Fruit fly (Drosophila melanogaster) whole organism, prepupa: ENCODE data around the gene Cdc50.

Experiments used
- Blimp-1 ChIP-seq: fragments of 200-800 bp; sonication (Bioruptor generic); optimal IDR thresholded peaks from 3 replicates; lab custom pipeline; 2017; ENCODE audit warnings: missing biosample characterization, missing genetic modification characterization, mild to moderate bottlenecking, moderate library complexity, missing genetic modification reagents
- CG10631 ChIP-seq: fragments of 200-800 bp; sonication (Bioruptor generic); optimal IDR thresholded peaks from 2 replicates; lab custom pipeline; 2016; ENCODE audit warnings: missing biosample characterization, missing genetic modification characterization
- CG11294 ChIP-seq: fragments of 200-800 bp; sonication (Bioruptor generic); IDR thresholded peaks from 2 replicates; pipeline ENCODE4 v1.3.6; 2022; ENCODE audit warnings: missing biosample characterization, missing genetic modification characterization
- CG11762 ChIP-seq: fragments of 200-800 bp; sonication (Bioruptor generic); optimal IDR thresholded peaks from 3 replicates; lab custom pipeline; 2016; ENCODE audit warnings: missing biosample characterization, missing genetic modification characterization; ENCODE audit not compliant: insufficient read depth
- CG11902 ChIP-seq: fragments of 200-800 bp; sonication (Bioruptor generic); optimal IDR thresholded peaks from 3 replicates; lab custom pipeline; 2016; ENCODE audit warnings: missing biosample characterization, missing genetic modification characterization
- CG15336 ChIP-seq: fragments of 200-800 bp; sonication (Bioruptor generic); IDR thresholded peaks from 2 replicates; pipeline ENCODE4 v1.3.6; 2022; ENCODE audit warnings: missing biosample characterization, missing genetic modification characterization
- CG16779 ChIP-seq: fragments of 200-800 bp; sonication (Bioruptor generic); optimal IDR thresholded peaks from 3 replicates; lab custom pipeline; 2017; ENCODE audit warnings: missing biosample characterization, mild to moderate bottlenecking, missing genetic modification characterization
- CG3032 ChIP-seq: fragments of 200-800 bp; optimal IDR thresholded peaks from 2 replicates; lab custom pipeline; 2019; ENCODE audit warnings: missing biosample characterization, mild to moderate bottlenecking, missing genetic modification characterization, moderate library complexity
- CG31627 ChIP-seq: fragments of 200-800 bp; sonication (Bioruptor generic); optimal IDR thresholded peaks from 3 replicates; lab custom pipeline; 2016; ENCODE audit warnings: missing biosample characterization, missing genetic modification characterization
- CG32006 ChIP-seq: fragments of 200-800 bp; sonication (Bioruptor generic); optimal IDR thresholded peaks from 3 replicates; lab custom pipeline; 2017; ENCODE audit warnings: missing biosample characterization, mild to moderate bottlenecking, missing genetic modification characterization
- CG34406 ChIP-seq: fragments of 200-800 bp; sonication (Bioruptor generic); optimal IDR thresholded peaks from 3 replicates; lab custom pipeline; 2016; ENCODE audit warnings: missing biosample characterization, missing genetic modification characterization
- CG3919 ChIP-seq: fragments of 200-800 bp; sonication (Bioruptor generic); optimal IDR thresholded peaks from 3 replicates; lab custom pipeline; 2016; ENCODE audit warnings: missing biosample characterization, missing genetic modification characterization
- CG4318 ChIP-seq: fragments of 200-800 bp; sonication (Bioruptor generic); optimal IDR thresholded peaks from 3 replicates; lab custom pipeline; 2017; ENCODE audit warnings: missing biosample characterization, mild to moderate bottlenecking, missing genetic modification characterization
- CG6163 ChIP-seq: fragments of 200-800 bp; sonication (Bioruptor generic); IDR thresholded peaks from 3 replicates; pipeline ENCODE4 v1.3.6; 2022; ENCODE audit warnings: missing biosample characterization, missing genetic modification characterization
- CG6276 ChIP-seq: fragments of 200-800 bp; sonication (Bioruptor generic); optimal IDR thresholded peaks from 2 replicates; lab custom pipeline; 2017; ENCODE audit warnings: missing biosample characterization, mild to moderate bottlenecking, missing genetic modification characterization
- CG6792 ChIP-seq: fragments of 200-800 bp; sonication (Bioruptor generic); optimal IDR thresholded peaks from 3 replicates; lab custom pipeline; 2016; ENCODE audit warnings: missing biosample characterization, missing genetic modification characterization
- CG6854 ChIP-seq: fragments of 200-800 bp; sonication (Bioruptor generic); optimal IDR thresholded peaks from 2 replicates; lab custom pipeline; 2017; ENCODE audit warnings: missing biosample characterization, mild to moderate bottlenecking, missing genetic modification characterization
- CG7368 ChIP-seq: fragments of 200-800 bp; sonication (Bioruptor generic); optimal IDR thresholded peaks from 3 replicates; lab custom pipeline; 2016; ENCODE audit warnings: missing biosample characterization, missing genetic modification characterization
- CG8119 ChIP-seq: fragments of 200-800 bp; sonication (Bioruptor generic); IDR thresholded peaks from 3 replicates; pipeline ENCODE4 v1.3.6; 2022; ENCODE audit warnings: missing biosample characterization, missing genetic modification characterization
- CG8632 ChIP-seq: fragments of 200-800 bp; sonication (Bioruptor generic); optimal IDR thresholded peaks from 3 replicates; lab custom pipeline; 2016; ENCODE audit warnings: missing biosample characterization, missing genetic modification characterization
- Eip75B ChIP-seq: fragments of 200-800 bp; sonication (Bioruptor generic); optimal IDR thresholded peaks from 3 replicates; lab custom pipeline; 2016; ENCODE audit warnings: missing biosample characterization, missing genetic modification characterization
- Eip78C ChIP-seq: fragments of 200-800 bp; sonication (Bioruptor generic); peaks from one replicate; lab custom pipeline; 2016; ENCODE audit warnings: missing biosample characterization, missing genetic modification characterization
- Eip93F ChIP-seq: fragments of 200-800 bp; sonication (Bioruptor generic); optimal IDR thresholded peaks from 2 replicates; lab custom pipeline; 2016; ENCODE audit warnings: missing biosample characterization, mild to moderate bottlenecking, missing genetic modification characterization
- Ets21C ChIP-seq: fragments of 200-800 bp; sonication (Bioruptor generic); optimal IDR thresholded peaks from 3 replicates; lab custom pipeline; 2016; ENCODE audit warnings: missing biosample characterization, missing genetic modification characterization
- Ets96B ChIP-seq: fragments of 200-800 bp; optimal IDR thresholded peaks from 2 replicates; lab custom pipeline; 2019; ENCODE audit warnings: missing biosample characterization, mild to moderate bottlenecking, missing genetic modification characterization, moderate library complexity
- Gug ChIP-seq: fragments of 200-800 bp; sonication (Bioruptor generic); IDR thresholded peaks from 2 replicates; pipeline ENCODE4 v1.3.6; 2022; ENCODE audit warnings: missing biosample characterization, missing genetic modification characterization
- Hr38 ChIP-seq: sonication (Bioruptor generic); optimal IDR thresholded peaks from 2 replicates; lab custom pipeline; 2016; ENCODE audit warnings: missing biosample characterization, missing genetic modification characterization
- Hr39 ChIP-seq: fragments of 200-800 bp; sonication (Bioruptor generic); optimal IDR thresholded peaks from 2 replicates; lab custom pipeline; 2016; ENCODE audit warnings: missing biosample characterization, missing genetic modification characterization
- Hr4 ChIP-seq: fragments of 200-800 bp; sonication (Bioruptor generic); optimal IDR thresholded peaks from 3 replicates; lab custom pipeline; 2016; ENCODE audit warnings: missing biosample characterization, missing genetic modification characterization
- Lpt ChIP-seq: fragments of 200-800 bp; sonication (Bioruptor generic); optimal IDR thresholded peaks from 3 replicates; lab custom pipeline; 2016; ENCODE audit warnings: missing biosample characterization, missing genetic modification characterization
- Met ChIP-seq: fragments of 200-800 bp; sonication (Bioruptor generic); optimal IDR thresholded peaks from 3 replicates; lab custom pipeline; 2016; ENCODE audit warnings: missing biosample characterization, missing genetic modification characterization
- Smox ChIP-seq: fragments of 200-800 bp; sonication (Bioruptor generic); optimal IDR thresholded peaks from 3 replicates; lab custom pipeline; 2016; ENCODE audit warnings: missing biosample characterization, missing genetic modification characterization
- Sox102F ChIP-seq: fragments of 200-800 bp; sonication (Bioruptor generic); optimal IDR thresholded peaks from 2 replicates; lab custom pipeline; 2016; ENCODE audit warnings: missing biosample characterization, mild to moderate bottlenecking, missing genetic modification characterization
- Sox14 ChIP-seq: fragments of 200-800 bp; sonication (Bioruptor generic); optimal IDR thresholded peaks from 3 replicates; lab custom pipeline; 2016; ENCODE audit warnings: missing biosample characterization, missing genetic modification characterization
- Sox15 ChIP-seq: fragments of 200-800 bp; sonication (Bioruptor generic); optimal IDR thresholded peaks from 3 replicates; lab custom pipeline; 2016; ENCODE audit warnings: missing biosample characterization, missing genetic modification characterization
- achi ChIP-seq: fragments of 200-800 bp; sonication (Bioruptor generic); optimal IDR thresholded peaks from 3 replicates; lab custom pipeline; 2016; ENCODE audit warnings: missing biosample characterization, missing genetic modification characterization
- cyc ChIP-seq: fragments of 200-800 bp; sonication (Bioruptor generic); optimal IDR thresholded peaks from 3 replicates; lab custom pipeline; 2016; ENCODE audit warnings: missing biosample characterization, missing genetic modification characterization
- dac ChIP-seq: fragments of 200-800 bp; sonication (Bioruptor generic); optimal IDR thresholded peaks from 2 replicates; lab custom pipeline; 2017; ENCODE audit warnings: missing biosample characterization, mild to moderate bottlenecking, missing genetic modification characterization
- dsx ChIP-seq: fragments of 200-800 bp; optimal IDR thresholded peaks from 3 replicates; lab custom pipeline; 2019; ENCODE audit warnings: missing biosample characterization, mild to moderate bottlenecking, missing genetic modification characterization, moderate library complexity; ENCODE audit not compliant: poor library complexity, severe bottlenecking
- eg ChIP-seq: fragments of 200-800 bp; sonication (Bioruptor generic); IDR thresholded peaks from 3 replicates; pipeline ENCODE4 v1.3.6; 2022; ENCODE audit warnings: missing biosample characterization, missing genetic modification characterization
- esn ChIP-seq: fragments of 200-800 bp; sonication (Bioruptor generic); optimal IDR thresholded peaks from 2 replicates; lab custom pipeline; 2016; ENCODE audit warnings: missing biosample characterization, mild to moderate bottlenecking, missing genetic modification characterization, moderate library complexity
- fd59A ChIP-seq: fragments of 200-800 bp; sonication (Bioruptor generic); optimal IDR thresholded peaks from 2 replicates; lab custom pipeline; 2017; ENCODE audit warnings: missing biosample characterization, mild to moderate bottlenecking, missing genetic modification characterization, missing genetic modification reagents
- fkh ChIP-seq: fragments of 200-800 bp; sonication (Bioruptor generic); optimal IDR thresholded peaks from 3 replicates; lab custom pipeline; 2017; ENCODE audit warnings: missing biosample characterization, mild to moderate bottlenecking, missing genetic modification characterization, moderate library complexity
- lz ChIP-seq: fragments of 200-800 bp; sonication (Bioruptor generic); optimal IDR thresholded peaks from 3 replicates; lab custom pipeline; 2016; ENCODE audit warnings: missing biosample characterization, missing genetic modification characterization
- net ChIP-seq: fragments of 200-800 bp; sonication (Bioruptor generic); optimal IDR thresholded peaks from 3 replicates; lab custom pipeline; 2016; ENCODE audit warnings: missing biosample characterization, missing genetic modification characterization
- pdm3 ChIP-seq: fragments of 200-800 bp; sonication (Bioruptor generic); optimal IDR thresholded peaks from 3 replicates; lab custom pipeline; 2016; ENCODE audit warnings: missing biosample characterization, missing genetic modification characterization
- salr ChIP-seq, 2 experiments: fragments of 200-800 bp; sonication (Bioruptor generic); optimal IDR thresholded peaks; 3 replicates each; lab custom pipeline; 2016 to 2018; ENCODE audit warnings: missing biosample characterization in 2 of 2, missing genetic modification characterization in 2 of 2, mild to moderate bottlenecking in 1 of 2
- spab ChIP-seq: fragments of 200-800 bp; sonication (Bioruptor generic); optimal IDR thresholded peaks from 2 replicates; lab custom pipeline; 2017; ENCODE audit warnings: missing biosample characterization, mild to moderate bottlenecking, missing genetic modification characterization, missing genetic modification reagents
- ss ChIP-seq, 2 experiments: fragments of 200-800 bp; sonication (Bioruptor generic); optimal IDR thresholded peaks; 2 replicates in 1 of 2; 3 replicates in 1 of 2; lab custom pipeline; 2017 to 2018; ENCODE audit warnings: mild to moderate bottlenecking in 2 of 2, missing biosample characterization in 2 of 2, missing genetic modification characterization in 2 of 2, moderate library complexity in 1 of 2
- svp ChIP-seq: fragments of 200-800 bp; sonication (Bioruptor generic); peaks from one replicate; lab custom pipeline; 2016; ENCODE audit warnings: missing biosample characterization, missing genetic modification characterization
- topi ChIP-seq: fragments of 200-800 bp; sonication (Bioruptor generic); optimal IDR thresholded peaks from 3 replicates; lab custom pipeline; 2016; ENCODE audit warnings: missing biosample characterization, missing genetic modification characterization
- vri ChIP-seq: fragments of 200-800 bp; sonication (Bioruptor generic); optimal IDR thresholded peaks from 3 replicates; lab custom pipeline; 2016; ENCODE audit warnings: missing biosample characterization, mild to moderate bottlenecking, missing genetic modification characterization

Cdc50 gene

dm6 chrX:16422466-16423124 is 18.5 kb downstream of the Cdc50 start, which contains the start of gene hang:
Gene hang (plus strand): TSS chrX:16422831.
- TF ChIP-seq Eip75B (GFP tag; lab: Kevin White, UChicago) (peak; percentile 27), CG6854 (peak; percentile 64), CG3919 (GFP tag; lab: Kevin White, UChicago) (peak; percentile 66), salr (GFP tag; optimal IDR thresholded peaks at IDR 0.05; lab: Kevin White, UChicago) (no peak), CG32006 (GFP tag; lab: Kevin White, UChicago) (no peak), CG3032 (tag; lab: Kevin White, UChicago) (no peak), CG11294 (no peak), CG7368 (GFP tag; lab: Kevin White, UChicago) (no peak), Hr4 (GFP tag; lab: Kevin White, UChicago) (no peak), Hr38 (GFP tag; lab: Kevin White, UChicago) (no peak), Smox (peak; percentile 5), Gug (GFP tag; lab: Robert Waterston, UW) (no peak), CG6792 (GFP tag; lab: Kevin White, UChicago) (no peak), CG10631 (GFP tag; lab: Kevin White, UChicago) (no peak), dac (GFP tag; lab: Kevin White, UChicago) (no peak), CG11762 (GFP tag; lab: Kevin White, UChicago) (no peak), Hr39 (peak; percentile 0), pdm3 (peak; percentile 16), vri (peak; percentile 48), CG8632 (GFP tag; lab: Kevin White, UChicago) (no peak), Sox14 (GFP tag; lab: Kevin White, UChicago) (peak; percentile 55), CG34406 (GFP tag; lab: Kevin White, UChicago) (no peak), eg (GFP tag; lab: Robert Waterston, UW) (peak; percentile 70), esn (GFP tag; lab: Kevin White, UChicago) (peak; percentile 61), CG6163 (GFP tag; lab: Robert Waterston, UW) (peak; percentile 12; the same call in 1 of the 3 replicates), Ets96B (tag; lab: Kevin White, UChicago) (peak; percentile 12), fd59A (GFP tag; lab: Kevin White, UChicago) (no peak), spab (GFP tag; lab: Kevin White, UChicago) (no peak), cyc (GFP tag; lab: Kevin White, UChicago) (peak; percentile 12), Met (GFP tag; lab: Kevin White, UChicago) (no peak), ss (GFP tag; optimal IDR thresholded peaks at IDR 0.05; lab: Kevin White, UChicago) (peak; percentile 60 to 62), Blimp-1 (GFP tag; lab: Kevin White, UChicago) (peak; percentile 58), Eip78C (peak; percentile 87), Eip93F (no peak), topi (peak; percentile 27), Ets21C (GFP tag; lab: Kevin White, UChicago) (no peak), net (peak; percentile 40), Sox15 (GFP tag; lab: Kevin White, UChicago) (no peak), Lpt (GFP tag; lab: Kevin White, UChicago) (no peak), CG8119 (no peak), Sox102F (GFP tag; lab: Kevin White, UChicago) (peak; percentile 38), CG16779 (tag; lab: Kevin White, UChicago) (peak; percentile 60), lz (GFP tag; lab: Kevin White, UChicago) (peak; percentile 25), CG15336 (GFP tag; lab: Robert Waterston, UW) (0 out of 2 replicates have a peak, but pooled peaks have one; percentile 18), achi (no peak), CG31627 (GFP tag; lab: Kevin White, UChicago) (peak; percentile 18), fkh (GFP tag; lab: Kevin White, UChicago) (no peak), CG6276 (peak; percentile 46), CG4318 (GFP tag; lab: Kevin White, UChicago) (no peak), dsx (GFP tag; lab: Kevin White, UChicago) (peak; percentile 54), svp (GFP tag; lab: Kevin White, UChicago) (peak; percentile 76), CG11902 (GFP tag; lab: Kevin White, UChicago) (no peak)
